Worm (Caenorhabditis elegans) whole organism, L4 larva: ENCODE results near the gene R07H5.9.

Experiments
- F10B5.3 ChIP-seq: sonication (generic microtip); optimal IDR thresholded peaks from 2 replicates; lab custom pipeline; 2016; ENCODE audit warnings: mild to moderate bottlenecking, missing genetic modification characterization, missing compliant biosample characterization
- F44E2.7 ChIP-seq: fragments of 200-800 bp; sonication (Bioruptor generic); IDR thresholded peaks from 2 replicates; pipeline ENCODE4 v2.1.2; 2022; ENCODE audit warnings: missing genetic modification characterization, missing compliant biosample characterization
- F49E8.2 ChIP-seq: sonication (generic microtip); optimal IDR thresholded peaks from 2 replicates; lab custom pipeline; 2016; ENCODE audit warnings: missing compliant biosample characterization, mild to moderate bottlenecking, missing genetic modification characterization, borderline replicate concordance
- R02D3.7 ChIP-seq: fragments of 150-350 bp; sonication (generic microtip); optimal IDR thresholded peaks from 3 replicates; lab custom pipeline; 2014; ENCODE audit warnings: missing biosample characterization, missing genetic modification characterization
- T26A8.4 ChIP-seq: fragments of 200-800 bp; sonication (Bioruptor generic); IDR thresholded peaks from 2 replicates; pipeline ENCODE4 v1.3.6; 2022; ENCODE audit warnings: missing genetic modification characterization, missing compliant biosample characterization
- Y75B8A.6 ChIP-seq: fragments of 200-800 bp; sonication (Bioruptor generic); IDR thresholded peaks from 2 replicates; pipeline ENCODE4 v1.3.6; 2022; ENCODE audit warnings: missing genetic modification reagents, missing genetic modification characterization, missing compliant biosample characterization
- ZK546.5 ChIP-seq, 2 experiments: sonication (generic microtip); optimal IDR thresholded peaks; 2 replicates each; lab custom pipeline; 2017; ENCODE audit warnings: missing biosample characterization in 2 of 2, missing genetic modification characterization in 2 of 2
- aha-1 ChIP-seq: fragments of 150-350 bp; peaks from one replicate; lab custom pipeline; 2014; ENCODE audit warnings: missing biosample characterization, missing genetic modification characterization
- aly-2 ChIP-seq: sonication (generic microtip); optimal IDR thresholded peaks from 2 replicates; lab custom pipeline; 2018; ENCODE audit warnings: missing biosample characterization, missing genetic modification characterization
- arid-1 ChIP-seq: fragments of 200-800 bp; sonication (Bioruptor generic); conservative IDR thresholded peaks from 2 replicates; pipeline ENCODE4 v1.3.6; 2022; ENCODE audit warnings: missing genetic modification reagents, missing genetic modification characterization, missing compliant biosample characterization
- attf-4 ChIP-seq: sonication (generic microtip); optimal IDR thresholded peaks from 3 replicates; lab custom pipeline; 2017; ENCODE audit warnings: missing biosample characterization, missing genetic modification characterization
- ceh-32 ChIP-seq: sonication (generic microtip); optimal IDR thresholded peaks from 2 replicates; lab custom pipeline; 2016; ENCODE audit warnings: mild to moderate bottlenecking, missing genetic modification characterization, missing compliant biosample characterization; ENCODE audit not compliant: poor library complexity
- ceh-44 ChIP-seq: fragments of 200-800 bp; sonication (Bioruptor generic); IDR thresholded peaks from 2 replicates; pipeline ENCODE4 v1.3.6; 2022; ENCODE audit warnings: missing genetic modification reagents, missing genetic modification characterization, missing compliant biosample characterization
- ceh-62 ChIP-seq: sonication (generic microtip); optimal IDR thresholded peaks from 2 replicates; lab custom pipeline; 2017; ENCODE audit warnings: missing biosample characterization, missing genetic modification characterization
- cey-2 ChIP-seq: sonication (generic microtip); optimal IDR thresholded peaks from 3 replicates; lab custom pipeline; 2017; ENCODE audit warnings: missing genetic modification characterization, mild to moderate bottlenecking, missing compliant biosample characterization, antibody characterized with exemption, borderline replicate concordance; ENCODE audit not compliant: insufficient read depth
- ctbp-1 ChIP-seq: fragments of 200-800 bp; sonication (Bioruptor generic); IDR thresholded peaks from 2 replicates; pipeline ENCODE4 v1.3.6; 2022; ENCODE audit warnings: missing genetic modification reagents, missing genetic modification characterization, missing compliant biosample characterization
- daf-16 ChIP-seq, 3 experiments: sonication (generic microtip); optimal IDR thresholded peaks; 2 replicates each; lab custom pipeline; 2016 to 2017; ENCODE audit warnings: missing genetic modification characterization in 3 of 3, missing genetic modification reagents in 3 of 3, mild to moderate bottlenecking in 2 of 3, missing compliant biosample characterization in 2 of 3, missing biosample characterization in 1 of 3, moderate library complexity in 1 of 3
- daf-19 ChIP-seq: fragments of 200-800 bp; sonication (Bioruptor generic); conservative IDR thresholded peaks from 2 replicates; pipeline ENCODE4 v1.3.6; 2022; ENCODE audit warnings: missing genetic modification characterization, missing compliant biosample characterization
- daf-8 ChIP-seq: fragments of 200-800 bp; sonication (Bioruptor generic); IDR thresholded peaks from 2 replicates; pipeline ENCODE4 v1.3.6; 2022; ENCODE audit warnings: missing genetic modification characterization, missing compliant biosample characterization
- dpl-1 ChIP-seq: fragments of 150-350 bp; optimal IDR thresholded peaks from 2 replicates; lab custom pipeline; 2014; ENCODE audit warnings: missing biosample characterization, missing genetic modification reagents, missing genetic modification characterization
- duxl-1 ChIP-seq: sonication (generic microtip); optimal IDR thresholded peaks from 2 replicates; lab custom pipeline; 2016; ENCODE audit warnings: mild to moderate bottlenecking, missing genetic modification characterization, moderate library complexity, missing compliant biosample characterization; ENCODE audit not compliant: poor library complexity
- dve-1 ChIP-seq: sonication (generic microtip); optimal IDR thresholded peaks from 2 replicates; lab custom pipeline; 2017; ENCODE audit warnings: antibody characterized with exemption, mild to moderate bottlenecking, missing genetic modification characterization, missing compliant biosample characterization; ENCODE audit not compliant: insufficient read depth
- egl-27 ChIP-seq: sonication (generic microtip); optimal IDR thresholded peaks from 3 replicates; lab custom pipeline; 2017; ENCODE audit warnings: missing biosample characterization, missing genetic modification reagents, missing genetic modification characterization
- fkh-10 ChIP-seq: fragments of 150-350 bp; optimal IDR thresholded peaks from 2 replicates; lab custom pipeline; 2014; ENCODE audit warnings: missing biosample characterization, missing genetic modification reagents, missing genetic modification characterization
- hlh-30 ChIP-seq: sonication (generic microtip); optimal IDR thresholded peaks from 2 replicates; lab custom pipeline; 2017; ENCODE audit warnings: antibody characterized with exemption, mild to moderate bottlenecking, missing genetic modification characterization, missing compliant biosample characterization; ENCODE audit not compliant: insufficient read depth
- hmg-1.1 ChIP-seq: fragments of 200-800 bp; sonication (Bioruptor generic); IDR thresholded peaks from 2 replicates; pipeline ENCODE4 v1.3.6; 2022; ENCODE audit warnings: missing genetic modification reagents, missing genetic modification characterization, missing compliant biosample characterization
- lim-7 ChIP-seq: fragments of 200-800 bp; sonication (Bioruptor generic); IDR thresholded peaks from 2 replicates; pipeline ENCODE4 v1.3.6; 2022; ENCODE audit warnings: missing genetic modification characterization, missing compliant biosample characterization
- lin-29 ChIP-seq: fragments of 200-800 bp; sonication (Bioruptor generic); IDR thresholded peaks from 2 replicates; pipeline ENCODE4 v1.3.6; 2022; ENCODE audit warnings: missing genetic modification reagents, missing genetic modification characterization, missing compliant biosample characterization
- lin-38 ChIP-seq: fragments of 200-800 bp; sonication (Bioruptor generic); IDR thresholded peaks from 2 replicates; pipeline ENCODE4 v1.3.6; 2022; ENCODE audit warnings: missing genetic modification reagents, missing genetic modification characterization, missing compliant biosample characterization
- lin-39 ChIP-seq: fragments of 150-350 bp; optimal IDR thresholded peaks from 2 replicates; lab custom pipeline; 2014; ENCODE audit warnings: missing biosample characterization, missing genetic modification reagents, missing genetic modification characterization
- madf-5 ChIP-seq, 2 experiments: fragments of 200-800 bp; sonication (Bioruptor generic); IDR thresholded peaks; 2 replicates each; pipeline ENCODE4 v1.3.6; 2022; ENCODE audit warnings: missing compliant biosample characterization in 2 of 2, missing genetic modification characterization in 2 of 2
- mep-1 ChIP-seq: fragments of 150-350 bp; sonication (generic microtip); optimal IDR thresholded peaks from 3 replicates; lab custom pipeline; 2014; ENCODE audit warnings: missing biosample characterization, missing genetic modification characterization
- mxl-3 ChIP-seq: fragments of 200-800 bp; sonication (Bioruptor generic); optimal IDR thresholded peaks from 2 replicates; lab custom pipeline; 2018; ENCODE audit warnings: mild to moderate bottlenecking, missing genetic modification characterization, missing compliant biosample characterization
- nhr-102 ChIP-seq: sonication (generic microtip); optimal IDR thresholded peaks from 2 replicates; lab custom pipeline; 2016; ENCODE audit warnings: mild to moderate bottlenecking, missing genetic modification characterization, moderate library complexity, missing compliant biosample characterization
- nhr-28 ChIP-seq: fragments of 150-350 bp; optimal IDR thresholded peaks from 2 replicates; lab custom pipeline; 2014; ENCODE audit warnings: missing biosample characterization, missing genetic modification characterization
- nhr-42 ChIP-seq: fragments of 200-800 bp; sonication (Bioruptor generic); IDR thresholded peaks from 2 replicates; pipeline ENCODE4 v1.3.6; 2022; ENCODE audit warnings: missing genetic modification characterization, missing compliant biosample characterization
- nhr-6 ChIP-seq: fragments of 150-350 bp; optimal IDR thresholded peaks from 2 replicates; lab custom pipeline; 2014; ENCODE audit warnings: missing biosample characterization, missing genetic modification characterization
- php-3 ChIP-seq: fragments of 200-800 bp; sonication (Bioruptor generic); IDR thresholded peaks from 2 replicates; pipeline ENCODE4 v1.3.6; 2022; ENCODE audit warnings: missing genetic modification reagents, missing genetic modification characterization, missing compliant biosample characterization
- pqm-1 ChIP-seq: sonication (generic microtip); optimal IDR thresholded peaks from 2 replicates; lab custom pipeline; 2017; ENCODE audit warnings: missing biosample characterization, missing genetic modification characterization
- rbr-2 ChIP-seq: sonication (generic microtip); optimal IDR thresholded peaks from 2 replicates; lab custom pipeline; 2016; ENCODE audit warnings: missing genotype, missing genetic modification characterization, missing compliant biosample characterization
- saeg-2 ChIP-seq: fragments of 200-800 bp; sonication (Bioruptor generic); IDR thresholded peaks from 2 replicates; pipeline ENCODE4 v1.3.6; 2022; ENCODE audit warnings: missing genetic modification reagents, missing genetic modification characterization, missing compliant biosample characterization
- sdz-12 ChIP-seq: fragments of 200-800 bp; sonication (Bioruptor generic); optimal IDR thresholded peaks from 2 replicates; lab custom pipeline; 2018; ENCODE audit warnings: mild to moderate bottlenecking, missing genetic modification characterization, missing compliant biosample characterization
- snpc-1.2 ChIP-seq: fragments of 200-800 bp; sonication (Bioruptor generic); IDR thresholded peaks from 2 replicates; pipeline ENCODE4 v1.3.6; 2022; ENCODE audit warnings: missing genetic modification reagents, missing genetic modification characterization, missing compliant biosample characterization
- spr-1 ChIP-seq: sonication (generic microtip); optimal IDR thresholded peaks from 2 replicates; lab custom pipeline; 2016; ENCODE audit warnings: mild to moderate bottlenecking, missing genetic modification characterization, missing compliant biosample characterization
- tag-97 ChIP-seq: fragments of 200-800 bp; sonication (Bioruptor generic); IDR thresholded peaks from 2 replicates; pipeline ENCODE4 v1.3.6; 2022; ENCODE audit warnings: missing genetic modification characterization, missing compliant biosample characterization
- tra-1 ChIP-seq: fragments of 200-800 bp; sonication (Bioruptor generic); IDR thresholded peaks from 2 replicates; pipeline ENCODE4 v1.3.6; 2022; ENCODE audit warnings: missing genetic modification reagents, missing genetic modification characterization, missing compliant biosample characterization
- unc-62 ChIP-seq, 3 experiments: fragments of 150-350 bp in 1 of 3; sonication (generic microtip); optimal IDR thresholded peaks in 2 of 3; peaks in 1 of 3; 1 replicate in 1 of 3; 2 replicates in 2 of 3; lab custom pipeline; 2014 to 2017; ENCODE audit warnings: missing biosample characterization in 3 of 3, missing genetic modification characterization in 3 of 3, missing genetic modification reagents in 3 of 3, missing genotype in 1 of 3
- zip-11 ChIP-seq: fragments of 200-800 bp; sonication (Bioruptor generic); IDR thresholded peaks from 2 replicates; pipeline ENCODE4 v1.3.6; 2022; ENCODE audit warnings: missing genetic modification characterization, missing compliant biosample characterization
- zip-2 ChIP-seq: fragments of 150-350 bp; optimal IDR thresholded peaks from 2 replicates; lab custom pipeline; 2014; ENCODE audit warnings: missing biosample characterization, missing genetic modification characterization
- ztf-11 ChIP-seq: fragments of 150-350 bp; optimal IDR thresholded peaks from 2 replicates; lab custom pipeline; 2014; ENCODE audit warnings: missing biosample characterization, missing genetic modification characterization

Gene R07H5.9

DNA sequence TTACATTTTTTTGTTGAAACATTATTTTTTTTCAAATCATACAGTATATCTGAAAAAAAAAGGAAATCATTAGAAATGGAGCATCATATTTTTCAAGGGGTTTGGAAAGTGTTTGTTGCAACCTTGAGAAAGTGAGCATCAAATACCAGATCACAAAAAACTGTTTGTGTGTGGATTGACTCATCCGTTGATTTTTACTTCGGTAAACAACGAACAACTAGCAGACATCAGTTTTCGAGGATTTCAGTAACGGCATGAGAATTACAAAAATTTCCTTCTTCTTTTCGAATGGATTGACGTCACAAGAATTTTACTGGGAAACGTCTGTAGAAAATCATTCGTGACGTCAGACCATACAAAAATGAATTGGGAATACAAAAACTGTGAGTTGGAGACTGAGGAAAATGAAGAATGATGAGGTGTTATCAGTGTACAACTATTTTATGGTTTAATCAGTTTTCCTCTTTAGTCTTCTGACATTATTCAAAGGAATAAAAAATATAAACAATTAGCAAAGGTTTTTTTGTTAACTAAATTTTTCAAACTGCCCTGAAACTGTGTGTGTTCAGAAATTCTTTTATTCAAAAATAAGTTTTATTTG, 40.8 kb downstream of the R07H5.9 start, which contains the start of gene C05C12.4:
TSS of gene C05C12.4 (minus strand) at position 51 of the 601 bp plus-strand sequence.
- TF ChIP-seq hlh-30 (peak; percentile 30), saeg-2 (GFP tag; lab: Robert Waterston, UW) (no peak), R02D3.7 (tag; lab: Kevin White, UChicago) (no peak), nhr-6 (tag; lab: Kevin White, UChicago) (no peak), F10B5.3 (tag; lab: Kevin White, UChicago) (no peak), F44E2.7 (GFP tag; lab: Robert Waterston, UW) (no peak), tag-97 (GFP tag; lab: Robert Waterston, UW) (no peak), php-3 (peak; percentile 46; the same call in 1 of the 2 replicates), ztf-11 (tag; lab: Kevin White, UChicago) (no peak), daf-19 (no peak), mxl-3 (GFP tag; lab: Kevin White, UChicago) (no peak), hmg-1.1 (GFP tag; lab: Robert Waterston, UW) (no peak), duxl-1 (no peak), lin-29 (GFP tag; lab: Robert Waterston, UW) (no peak), ceh-32 (no peak), egl-27 (tag; lab: Kevin White, UChicago) (no peak), nhr-28 (tag; lab: Kevin White, UChicago) (peak; percentile 71), rbr-2 (tag; lab: Kevin White, UChicago) (no peak), lin-39 (tag; lab: Kevin White, UChicago) (no peak), unc-62 (GFP tag; optimal IDR thresholded peaks at IDR 0.05 in 1 of 2; lab: Kevin White, UChicago) (no peak), unc-62 (tag; optimal IDR thresholded peaks at IDR 0.05; lab: Kevin White, UChicago) (no peak), fkh-10 (no peak), spr-1 (tag; lab: Kevin White, UChicago) (no peak), lin-38 (no peak), zip-2 (tag; lab: Kevin White, UChicago) (no peak), nhr-102 (tag; lab: Kevin White, UChicago) (no peak), ctbp-1 (no peak), snpc-1.2 (GFP tag; lab: Robert Waterston, UW) (no peak), daf-16 (GFP tag; optimal IDR thresholded peaks at IDR 0.05; lab: Kevin White, UChicago) (no peak), daf-16 (tag; optimal IDR thresholded peaks at IDR 0.05; lab: Kevin White, UChicago) (peak; percentile 72), nhr-42 (no peak), T26A8.4 (GFP tag; lab: Robert Waterston, UW) (no peak), lim-7 (no peak), arid-1 (GFP tag; lab: Robert Waterston, UW) (no peak), pqm-1 (peak; percentile 57), madf-5 (GFP tag; IDR thresholded peaks at IDR 0.05; lab: Robert Waterston, UW) (no peak), F49E8.2 (no peak), dpl-1 (GFP tag; lab: Kevin White, UChicago) (no peak), aly-2 (tag; lab: Kevin White, UChicago) (no peak), mep-1 (tag; lab: Kevin White, UChicago) (no peak), sdz-12 (GFP tag; lab: Kevin White, UChicago) (no peak), Y75B8A.6 (GFP tag; lab: Robert Waterston, UW) (no peak), tra-1 (no peak), ceh-62 (no peak), zip-11 (GFP tag; lab: Robert Waterston, UW) (no peak), attf-4 (tag; lab: Kevin White, UChicago) (no peak), cey-2 (tag; lab: Kevin White, UChicago) (no peak), ZK546.5 (tag; optimal IDR thresholded peaks at IDR 0.05; lab: Kevin White, UChicago) (no peak), dve-1 (tag; lab: Kevin White, UChicago) (peak; percentile 51), aha-1 (tag; lab: Kevin White, UChicago) (peak; percentile 13), ceh-44 (GFP tag; lab: Robert Waterston, UW) (no peak), daf-8 (GFP tag; lab: Robert Waterston, UW) (no peak)
